Fruit fly (Drosophila melanogaster) whole organism, embryonic: ENCODE measurements around the gene kek6.

Experiments used
- Abd-B ChIP-seq: fragments of 200-800 bp; sonication (Bioruptor generic); optimal IDR thresholded peaks from 2 replicates; lab custom pipeline; 2018; ENCODE audit warnings: missing biosample characterization, mild to moderate bottlenecking, missing genetic modification characterization, moderate library complexity
- Atf-2 ChIP-seq: fragments of 200-800 bp; sonication (Bioruptor generic); optimal IDR thresholded peaks from 2 replicates; lab custom pipeline; 2016; ENCODE audit warnings: missing biosample characterization, missing genetic modification characterization
- BtbVII ChIP-seq: fragments of 200-800 bp; sonication (Bioruptor generic); optimal IDR thresholded peaks from 3 replicates; lab custom pipeline; 2017; ENCODE audit warnings: missing biosample characterization, mild to moderate bottlenecking, missing genetic modification characterization
- CG10209 ChIP-seq: fragments of 200-800 bp; sonication (Bioruptor generic); optimal IDR thresholded peaks from 3 replicates; lab custom pipeline; 2017; ENCODE audit warnings: missing biosample characterization, mild to moderate bottlenecking, missing genetic modification characterization, missing genetic modification reagents
- CG10431 ChIP-seq: fragments of 200-800 bp; sonication (Bioruptor generic); optimal IDR thresholded peaks from 3 replicates; lab custom pipeline; 2018; ENCODE audit warnings: missing biosample characterization, mild to moderate bottlenecking, missing genetic modification characterization
- CG10654 ChIP-seq: fragments of 200-800 bp; sonication (Bioruptor generic); optimal IDR thresholded peaks from 2 replicates; lab custom pipeline; 2016; ENCODE audit warnings: missing biosample characterization, missing genetic modification characterization
- CG10979 ChIP-seq: fragments of 200-800 bp; sonication (Bioruptor generic); optimal IDR thresholded peaks from 2 replicates; lab custom pipeline; 2018; ENCODE audit warnings: missing biosample characterization, mild to moderate bottlenecking, missing genetic modification characterization, moderate library complexity
- CG11695 ChIP-seq: fragments of 200-800 bp; sonication (Bioruptor generic); IDR thresholded peaks from 3 replicates; pipeline ENCODE4 v1.3.6; 2022; ENCODE audit warnings: missing biosample characterization, missing genetic modification characterization
- CG11696 ChIP-seq: fragments of 200-800 bp; sonication (Bioruptor generic); IDR thresholded peaks from 2 replicates; pipeline ENCODE4 v1.3.6; 2022; ENCODE audit warnings: missing biosample characterization, missing genetic modification characterization
- CG12155 ChIP-seq: fragments of 200-800 bp; sonication (Bioruptor generic); optimal IDR thresholded peaks from 3 replicates; lab custom pipeline; 2016; ENCODE audit warnings: missing biosample characterization, missing genetic modification characterization
- CG13123 ChIP-seq: fragments of 200-800 bp; sonication (Bioruptor generic); optimal IDR thresholded peaks from 2 replicates; lab custom pipeline; 2016; ENCODE audit warnings: missing biosample characterization, missing genetic modification characterization
- CG14050 ChIP-seq: fragments of 200-800 bp; sonication (Bioruptor generic); IDR thresholded peaks from 3 replicates; pipeline ENCODE4 v1.3.6; 2022; ENCODE audit warnings: missing biosample characterization, missing genetic modification characterization
- CG16813 ChIP-seq: fragments of 200-800 bp; sonication (Bioruptor generic); IDR thresholded peaks from 3 replicates; pipeline ENCODE4 v1.3.6; 2022; ENCODE audit warnings: missing biosample characterization, missing genetic modification characterization; ENCODE audit not compliant: partially characterized antibody
- CG17186 ChIP-seq: fragments of 200-800 bp; sonication (Bioruptor generic); optimal IDR thresholded peaks from 3 replicates; lab custom pipeline; 2017; ENCODE audit warnings: missing biosample characterization, missing genetic modification reagents, missing genetic modification characterization
- CG1832 ChIP-seq: fragments of 200-800 bp; sonication (Bioruptor generic); optimal IDR thresholded peaks from 2 replicates; lab custom pipeline; 2017; ENCODE audit warnings: missing biosample characterization, mild to moderate bottlenecking, missing genetic modification characterization, inconsistent platforms
- CG18476 ChIP-seq: fragments of 200-800 bp; sonication (Bioruptor generic); optimal IDR thresholded peaks from 2 replicates; lab custom pipeline; 2016; ENCODE audit warnings: missing biosample characterization, mild to moderate bottlenecking, missing genetic modification characterization
- CG18764 ChIP-seq: fragments of 200-800 bp; sonication (Bioruptor generic); optimal IDR thresholded peaks from 3 replicates; lab custom pipeline; 2016; ENCODE audit warnings: missing biosample characterization, missing genetic modification characterization
- CG3407 ChIP-seq: fragments of 200-800 bp; sonication (Bioruptor generic); optimal IDR thresholded peaks from 2 replicates; lab custom pipeline; 2018; ENCODE audit warnings: missing biosample characterization, mild to moderate bottlenecking, missing genetic modification characterization
- CG43689 ChIP-seq: fragments of 200-800 bp; sonication (Bioruptor generic); IDR thresholded peaks from 2 replicates; pipeline ENCODE4 v1.3.6; 2022; ENCODE audit warnings: missing biosample characterization, missing genetic modification characterization
- CG6272 ChIP-seq: fragments of 200-800 bp; sonication (Bioruptor generic); IDR thresholded peaks from 2 replicates; pipeline ENCODE4 v1.3.6; 2022; ENCODE audit warnings: missing biosample characterization, missing genetic modification characterization
- CG8765 ChIP-seq: fragments of 200-800 bp; sonication (Bioruptor generic); IDR thresholded peaks from 2 replicates; pipeline ENCODE4 v1.3.6; 2022; ENCODE audit warnings: missing biosample characterization, missing genetic modification characterization
- CG9437 ChIP-seq: fragments of 200-800 bp; sonication (Bioruptor generic); optimal IDR thresholded peaks from 2 replicates; lab custom pipeline; 2018; ENCODE audit warnings: missing biosample characterization, mild to moderate bottlenecking, missing genetic modification characterization
- CG9817 ChIP-seq: fragments of 200-800 bp; sonication (Bioruptor generic); optimal IDR thresholded peaks from 2 replicates; lab custom pipeline; 2018; ENCODE audit warnings: missing biosample characterization, mild to moderate bottlenecking, missing genetic modification characterization, moderate library complexity
- Dbx ChIP-seq: fragments of 200-800 bp; sonication (Bioruptor generic); IDR thresholded peaks from 3 replicates; pipeline ENCODE4 v1.3.6; 2022; ENCODE audit warnings: missing biosample characterization, missing genetic modification characterization
- Dp ChIP-seq: fragments of 200-800 bp; sonication (Bioruptor generic); optimal IDR thresholded peaks from 2 replicates; lab custom pipeline; 2018; ENCODE audit warnings: missing biosample characterization, mild to moderate bottlenecking, missing genetic modification characterization, moderate library complexity
- E2f1 ChIP-seq: fragments of 200-800 bp; sonication (Bioruptor generic); IDR thresholded peaks from 2 replicates; pipeline ENCODE4 v1.3.6; 2022; ENCODE audit warnings: missing biosample characterization, missing genetic modification characterization
- HLHmδ ChIP-seq: fragments of 200-800 bp; sonication (Bioruptor generic); optimal IDR thresholded peaks from 2 replicates; lab custom pipeline; 2018; ENCODE audit warnings: missing biosample characterization, mild to moderate bottlenecking, missing genetic modification characterization, moderate library complexity
- Lpt ChIP-seq: fragments of >200 bp; optimal IDR thresholded peaks from 2 replicates; lab custom pipeline; 2018; ENCODE audit warnings: missing biosample characterization, missing genetic modification characterization
- MTF-1 ChIP-seq: fragments of 200-800 bp; sonication (Bioruptor generic); optimal IDR thresholded peaks from 2 replicates; lab custom pipeline; 2018; ENCODE audit warnings: missing biosample characterization, mild to moderate bottlenecking, missing genetic modification characterization, borderline replicate concordance
- Meics ChIP-seq: fragments of 200-800 bp; sonication (Bioruptor generic); optimal IDR thresholded peaks from 2 replicates; lab custom pipeline; 2017; ENCODE audit warnings: missing biosample characterization, mild to moderate bottlenecking, missing genetic modification characterization
- Mes4 ChIP-seq: fragments of 200-800 bp; sonication (Bioruptor generic); optimal IDR thresholded peaks from 2 replicates; lab custom pipeline; 2016; ENCODE audit warnings: missing biosample characterization, missing genetic modification characterization
- Side ChIP-seq: fragments of 200-800 bp; sonication (Bioruptor generic); optimal IDR thresholded peaks from 2 replicates; lab custom pipeline; 2016; ENCODE audit warnings: missing biosample characterization, missing genetic modification characterization
- Usf ChIP-seq: fragments of 200-800 bp; sonication (Bioruptor generic); optimal IDR thresholded peaks from 2 replicates; lab custom pipeline; 2017; ENCODE audit warnings: missing genotype, missing biosample characterization, missing genetic modification characterization
- amos ChIP-seq: fragments of 200-800 bp; sonication (Bioruptor generic); IDR thresholded peaks from 2 replicates; pipeline ENCODE4 v1.3.6; 2022; ENCODE audit warnings: missing biosample characterization, missing genetic modification characterization; ENCODE audit not compliant: partially characterized antibody
- ara ChIP-seq: fragments of 200-800 bp; sonication (Bioruptor generic); IDR thresholded peaks from 2 replicates; pipeline ENCODE4 v1.3.6; 2022; ENCODE audit warnings: missing biosample characterization, missing genetic modification characterization
- az2 ChIP-seq: fragments of 200-800 bp; sonication (Bioruptor generic); optimal IDR thresholded peaks from 3 replicates; lab custom pipeline; 2016; ENCODE audit warnings: missing biosample characterization, missing genetic modification characterization
- bab2 ChIP-seq: fragments of 200-800 bp; sonication (Bioruptor generic); optimal IDR thresholded peaks from 2 replicates; lab custom pipeline; 2016; ENCODE audit warnings: missing biosample characterization, missing genetic modification characterization
- bowl ChIP-seq: fragments of 200-800 bp; sonication (Bioruptor generic); IDR thresholded peaks from 2 replicates; pipeline ENCODE4 v1.3.6; 2022; ENCODE audit warnings: missing biosample characterization, missing genetic modification characterization
- cad ChIP-seq: fragments of >200 bp; optimal IDR thresholded peaks from 2 replicates; lab custom pipeline; 2017; ENCODE audit warnings: missing biosample characterization, missing genetic modification characterization
- cas ChIP-seq: fragments of 200-800 bp; sonication (Bioruptor generic); IDR thresholded peaks from 2 replicates; pipeline ENCODE4 v1.3.6; 2022; ENCODE audit warnings: missing biosample characterization, missing genetic modification characterization
- chm ChIP-seq: fragments of 200-800 bp; sonication (Bioruptor generic); IDR thresholded peaks from 2 replicates; pipeline ENCODE4 v1.3.6; 2022; ENCODE audit warnings: missing biosample characterization, missing genetic modification characterization
- dati ChIP-seq: fragments of 200-800 bp; sonication (Bioruptor generic); IDR thresholded peaks from 2 replicates; pipeline ENCODE4 v1.3.6; 2022; ENCODE audit warnings: missing biosample characterization, missing genetic modification characterization
- kay ChIP-seq: fragments of 200-800 bp; sonication (Bioruptor generic); optimal IDR thresholded peaks from 2 replicates; lab custom pipeline; 2016; ENCODE audit warnings: missing biosample characterization, missing genetic modification characterization
- lola ChIP-seq, 3 experiments: fragments of >200 bp in 2 of 3; fragments of 200-800 bp in 1 of 3; sonication (Bioruptor generic) in 1 of 3; optimal IDR thresholded peaks; 2 replicates each; lab custom pipeline; 2017 to 2019; ENCODE audit warnings: missing biosample characterization in 3 of 3, missing genetic modification characterization in 3 of 3, mild to moderate bottlenecking in 1 of 3, moderate library complexity in 1 of 3
- luna ChIP-seq: fragments of 200-800 bp; sonication (Bioruptor generic); optimal IDR thresholded peaks from 2 replicates; lab custom pipeline; 2016; ENCODE audit warnings: missing biosample characterization, missing genetic modification characterization
- onecut ChIP-seq: fragments of 200-800 bp; sonication (Bioruptor generic); IDR thresholded peaks from 2 replicates; pipeline ENCODE4 v1.3.6; 2022; ENCODE audit warnings: missing biosample characterization, missing genetic modification characterization
- pnt ChIP-seq: fragments of 200-800 bp; sonication (Bioruptor generic); optimal IDR thresholded peaks from 3 replicates; lab custom pipeline; 2016; ENCODE audit warnings: missing biosample characterization, missing genetic modification characterization
- slbo ChIP-seq: fragments of 200-800 bp; sonication (Bioruptor generic); IDR thresholded peaks from 2 replicates; pipeline ENCODE4 v1.3.6; 2022; ENCODE audit warnings: missing biosample characterization, missing genetic modification characterization
- stc ChIP-seq: fragments of 200-800 bp; sonication (Bioruptor generic); IDR thresholded peaks from 2 replicates; pipeline ENCODE4 v1.3.6; 2022; ENCODE audit warnings: missing biosample characterization, missing genetic modification characterization
- toy ChIP-seq: fragments of 200-800 bp; sonication (Bioruptor generic); IDR thresholded peaks from 2 replicates; pipeline ENCODE4 v1.3.6; 2022; ENCODE audit warnings: missing biosample characterization, missing genetic modification characterization
- tx ChIP-seq: fragments of 200-800 bp; sonication (Bioruptor generic); optimal IDR thresholded peaks from 2 replicates; lab custom pipeline; 2016; ENCODE audit warnings: missing biosample characterization, missing genetic modification characterization
- vfl ChIP-seq: fragments of 200-800 bp; sonication (Bioruptor generic); optimal IDR thresholded peaks from 2 replicates; lab custom pipeline; 2016; ENCODE audit warnings: missing biosample characterization, missing genetic modification characterization
- wor ChIP-seq: fragments of 200-800 bp; sonication (Bioruptor generic); IDR thresholded peaks from 2 replicates; pipeline ENCODE4 v1.3.6; 2022; ENCODE audit warnings: missing biosample characterization, missing genetic modification characterization

Gene kek6

dm6 chr3R:31687782-31688181, 65.8 kb downstream of the kek6 start (continued):
- TF ChIP-seq Atf-2 (no peak), CG10979 (peak; percentile 52), Lpt (GFP tag; lab: Kevin White, UChicago) (no peak), CG6272 (no peak; the same call in 1 of the 2 replicates), CG3407 (GFP tag; lab: Kevin White, UChicago) (peak; percentile 51), HLHmδ (GFP tag; lab: Kevin White, UChicago) (no peak), Abd-B (GFP tag; lab: Kevin White, UChicago) (no peak), CG43689 (GFP tag; lab: Robert Waterston, UW) (no peak), Side (peak; percentile 14), CG1832 (GFP tag; lab: Kevin White, UChicago) (no peak), CG10654 (GFP tag; lab: Kevin White, UChicago) (no peak), Dbx (GFP tag; lab: Robert Waterston, UW) (no peak), BtbVII (GFP tag; lab: Kevin White, UChicago) (no peak), CG10209 (GFP tag; lab: Kevin White, UChicago) (peak; percentile 33), cad (GFP tag; lab: Kevin White, UChicago) (no peak), kay (GFP tag; lab: Kevin White, UChicago) (no peak), lola (GFP tag; optimal IDR thresholded peaks at IDR 0.05; lab: Kevin White, UChicago) (peak in 1 of 3 experiments; percentile 66), cas (GFP tag; lab: Robert Waterston, UW) (no peak), Meics (GFP tag; lab: Kevin White, UChicago) (no peak), CG12155 (GFP tag; lab: Kevin White, UChicago) (peak; percentile 4), luna (no peak), pnt (GFP tag; lab: Kevin White, UChicago) (peak; percentile 28), MTF-1 (no peak), chm (GFP tag; lab: Robert Waterston, UW) (peak; percentile 69; the same call in 1 of the 2 replicates), dati (GFP tag; lab: Robert Waterston, UW) (no peak), CG16813 (no peak), CG14050 (GFP tag; lab: Robert Waterston, UW) (no peak; the same call in 2 of the 3 replicates), bab2 (GFP tag; lab: Kevin White, UChicago) (no peak), onecut (GFP tag; lab: Robert Waterston, UW) (no peak), az2 (GFP tag; lab: Kevin White, UChicago) (peak; percentile 60), amos (no peak), CG11695 (no peak), CG17186 (no peak), CG13123 (GFP tag; lab: Kevin White, UChicago) (no peak), CG18764 (GFP tag; lab: Kevin White, UChicago) (no peak), toy (no peak), wor (GFP tag; lab: Robert Waterston, UW) (peak; percentile 56; the same call in 1 of the 2 replicates), CG9437 (GFP tag; lab: Kevin White, UChicago) (no peak), CG18476 (GFP tag; lab: Kevin White, UChicago) (no peak), CG9817 (tag; lab: Kevin White, UChicago) (no peak), tx (no peak), CG8765 (no peak), stc (GFP tag; lab: Robert Waterston, UW) (no peak), CG11696 (no peak), E2f1 (no peak), Usf (GFP tag; lab: Kevin White, UChicago) (no peak), slbo (no peak), Mes4 (GFP tag; lab: Kevin White, UChicago) (peak; percentile 21), ara (GFP tag; lab: Robert Waterston, UW) (peak; percentile 56; the same call in 1 of the 2 replicates), Dp (GFP tag; lab: Kevin White, UChicago) (no peak), CG10431 (GFP tag; lab: Kevin White, UChicago) (no peak), bowl (no peak), vfl (GFP tag; lab: Kevin White, UChicago) (no peak)
